Worm (Caenorhabditis elegans): ENCODE data around the gene F57C12.2.

ce11 chrX:555043-555791, 4.0 kb upstream of the F57C12.2 start:
- TF ChIP-seq ama-1 (optimal IDR thresholded peaks at IDR 0.05) (no peak), hnd-1 (tag; optimal IDR thresholded peaks at IDR 0.05) (no peak), tbx-11 (GFP tag; IDR thresholded peaks at IDR 0.05) (no peak), hmbx-1 (tag; optimal IDR thresholded peaks at IDR 0.05) (no peak), flt-1 (GFP tag; IDR thresholded peaks at IDR 0.05) (no peak), sea-1 (GFP tag; conservative IDR thresholded peaks at IDR 0.05) (no peak), tbx-37 (GFP tag; conservative IDR thresholded peaks at IDR 0.05) (no peak), pes-1 (GFP tag; IDR thresholded peaks at IDR 0.05) (no peak)
